Worm (Caenorhabditis elegans) whole organism, L3 larva: Measurements from ENCODE around the gene F57C2.4.

Source experiments
- R02D3.7 ChIP-seq: fragments of 150-350 bp; optimal IDR thresholded peaks from 2 replicates; lab custom pipeline; 2014; ENCODE audit warnings: missing biosample characterization, missing genetic modification characterization
- aly-2 ChIP-seq: fragments of 150-350 bp; optimal IDR thresholded peaks from 2 replicates; lab custom pipeline; 2014; ENCODE audit warnings: missing biosample characterization, missing genetic modification characterization
- ama-1 ChIP-seq: fragments of 150-350 bp; optimal IDR thresholded peaks from 2 replicates; lab custom pipeline; 2018
- ceh-16 ChIP-seq: sonication (generic microtip); optimal IDR thresholded peaks from 2 replicates; lab custom pipeline; 2017; ENCODE audit warnings: missing biosample characterization, missing genetic modification characterization
- ceh-9 ChIP-seq: sonication (generic microtip); optimal IDR thresholded peaks from 2 replicates; lab custom pipeline; 2018; ENCODE audit warnings: missing biosample characterization, missing genetic modification characterization
- daf-12 ChIP-seq: fragments of 150-350 bp; optimal IDR thresholded peaks from 2 replicates; lab custom pipeline; 2014; ENCODE audit warnings: missing biosample characterization, missing genetic modification reagents, missing genetic modification characterization
- egl-27 ChIP-seq: sonication (generic microtip); optimal IDR thresholded peaks from 4 replicates; lab custom pipeline; 2017; ENCODE audit warnings: missing biosample characterization, missing genetic modification reagents, missing genetic modification characterization
- elt-1 ChIP-seq: fragments of 150-350 bp; optimal IDR thresholded peaks from 2 replicates; lab custom pipeline; 2014; ENCODE audit warnings: missing biosample characterization, missing genetic modification characterization
- elt-2 ChIP-seq: sonication (generic microtip); optimal IDR thresholded peaks from 2 replicates; lab custom pipeline; 2016; ENCODE audit warnings: missing genetic modification reagents, mild to moderate bottlenecking, missing genetic modification characterization, missing compliant biosample characterization
- elt-3 ChIP-seq, 3 experiments: fragments of 150-350 bp in 1 of 3; sonication (generic microtip) in 2 of 3; optimal IDR thresholded peaks; 2 replicates in 2 of 3; 4 replicates in 1 of 3; lab custom pipeline; 2014 to 2017; ENCODE audit warnings: missing biosample characterization in 3 of 3, missing genetic modification characterization in 3 of 3
- eor-1 ChIP-seq, 2 experiments: fragments of 150-350 bp; optimal IDR thresholded peaks; 2 replicates each; lab custom pipeline; 2014 to 2018; ENCODE audit warnings: missing biosample characterization in 2 of 2, missing genetic modification characterization in 2 of 2
- fkh-10 ChIP-seq: sonication (generic microtip); optimal IDR thresholded peaks from 2 replicates; lab custom pipeline; 2017; ENCODE audit warnings: missing biosample characterization, missing genetic modification reagents, missing genetic modification characterization
- fkh-2 ChIP-seq: fragments of 150-350 bp; optimal IDR thresholded peaks from 2 replicates; lab custom pipeline; 2014; ENCODE audit warnings: missing biosample characterization, missing genetic modification reagents, missing genetic modification characterization
- fos-1 ChIP-seq: fragments of 150-350 bp; optimal IDR thresholded peaks from 2 replicates; lab custom pipeline; 2014; ENCODE audit warnings: missing biosample characterization, missing genetic modification characterization
- hmg-11 ChIP-seq: sonication (generic microtip); optimal IDR thresholded peaks from 2 replicates; lab custom pipeline; 2016; ENCODE audit warnings: missing genetic modification characterization, missing compliant biosample characterization
- lin-39 ChIP-seq: fragments of 150-350 bp; optimal IDR thresholded peaks from 2 replicates; lab custom pipeline; 2018; ENCODE audit warnings: missing biosample characterization, missing genetic modification reagents, missing genetic modification characterization
- lsy-12 ChIP-seq: sonication (generic microtip); optimal IDR thresholded peaks from 2 replicates; lab custom pipeline; 2016; ENCODE audit warnings: mild to moderate bottlenecking, missing genetic modification characterization, missing compliant biosample characterization
- mml-1 ChIP-seq: fragments of 150-350 bp; sonication (generic microtip); optimal IDR thresholded peaks from 3 replicates; lab custom pipeline; 2014; ENCODE audit warnings: missing biosample characterization, missing genetic modification characterization
- nfya-1 ChIP-seq: sonication (generic microtip); optimal IDR thresholded peaks from 2 replicates; lab custom pipeline; 2017; ENCODE audit warnings: missing genetic modification characterization, mild to moderate bottlenecking, missing compliant biosample characterization, antibody characterized with exemption, moderate library complexity; ENCODE audit not compliant: insufficient read depth
- nhr-11 ChIP-seq: fragments of 150-350 bp; optimal IDR thresholded peaks from 2 replicates; lab custom pipeline; 2014; ENCODE audit warnings: missing biosample characterization, missing genetic modification characterization
- nhr-28 ChIP-seq: fragments of 150-350 bp; optimal IDR thresholded peaks from 2 replicates; lab custom pipeline; 2014; ENCODE audit warnings: missing biosample characterization, missing genetic modification characterization
- nhr-67 ChIP-seq: fragments of 150-350 bp; optimal IDR thresholded peaks from 2 replicates; lab custom pipeline; 2014; ENCODE audit warnings: missing biosample characterization, missing genetic modification characterization
- nhr-76 ChIP-seq: fragments of 150-350 bp; sonication (generic microtip); optimal IDR thresholded peaks from 5 replicates; lab custom pipeline; 2014; ENCODE audit warnings: missing biosample characterization, missing genetic modification characterization
- pha-4 ChIP-seq: fragments of 150-350 bp; optimal IDR thresholded peaks from 2 replicates; lab custom pipeline; 2014; ENCODE audit warnings: missing biosample characterization, missing genetic modification reagents, missing genetic modification characterization
- sea-2 ChIP-seq: fragments of 150-350 bp; sonication (generic microtip); optimal IDR thresholded peaks from 4 replicates; lab custom pipeline; 2014; ENCODE audit warnings: missing biosample characterization, missing genetic modification reagents, missing genetic modification characterization
- snpc-4 ChIP-seq: fragments of 150-350 bp; optimal IDR thresholded peaks from 2 replicates; lab custom pipeline; 2014; ENCODE audit warnings: missing biosample characterization, missing genetic modification characterization
- tbx-2 ChIP-seq: sonication (generic microtip); optimal IDR thresholded peaks from 2 replicates; lab custom pipeline; 2016; ENCODE audit warnings: mild to moderate bottlenecking, missing genetic modification characterization, missing compliant biosample characterization
- unc-39 ChIP-seq: sonication (generic microtip); optimal IDR thresholded peaks from 4 replicates; lab custom pipeline; 2017; ENCODE audit warnings: missing biosample characterization, missing genetic modification characterization
- zag-1 ChIP-seq: fragments of 150-350 bp; optimal IDR thresholded peaks from 2 replicates; lab custom pipeline; 2014; ENCODE audit warnings: missing biosample characterization, missing genetic modification characterization

F57C2.4 gene

DNA sequence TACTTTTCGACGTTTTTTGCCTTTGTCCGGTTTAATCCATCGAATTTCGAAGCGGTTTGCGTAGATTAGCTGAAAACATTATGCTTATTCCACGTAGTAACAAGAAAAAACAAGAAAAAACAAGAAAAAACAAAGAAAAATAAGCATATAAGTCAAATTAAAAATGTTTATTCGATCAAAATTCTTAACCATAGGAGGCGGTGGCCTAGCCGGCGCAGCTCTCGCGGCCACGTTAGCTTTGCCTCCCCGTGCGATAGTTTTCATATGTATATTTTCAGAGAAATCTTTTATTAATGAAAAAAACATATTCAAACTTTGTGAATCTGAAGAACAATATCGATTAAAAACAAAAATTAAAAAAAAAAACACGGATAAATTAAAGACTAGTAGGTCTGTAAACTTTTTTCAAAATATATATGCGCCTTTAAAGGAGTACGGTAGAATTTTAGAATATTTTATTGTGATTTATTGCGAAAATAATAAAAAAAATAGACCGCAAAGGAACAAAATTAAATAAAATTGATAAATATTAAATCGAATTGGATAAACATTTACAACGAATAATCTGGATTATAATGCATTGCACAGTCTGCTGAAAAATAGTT is 38.8 kb downstream of the F57C2.4 start:
- TF ChIP-seq nfya-1 (tag; lab: Kevin White, UChicago) = peak; percentile 44
- TF ChIP-seq, all 47 proteins: peak for 1; not testable (repeated sequence) for 46

- no peak for TF ChIP-seq R02D3.7 (tag; lab: Kevin White, UChicago)
- no peak for TF ChIP-seq fos-1 (tag; lab: Kevin White, UChicago)
- TF ChIP-seq egl-27 (tag; lab: Kevin White, UChicago) = no peak
- no peak for TF ChIP-seq nhr-11 (tag; lab: Kevin White, UChicago)
- TF ChIP-seq elt-2 (tag; lab: Kevin White, UChicago) = no peak
- no peak for TF ChIP-seq mml-1 (tag; lab: Kevin White, UChicago)
- TF ChIP-seq lsy-12 (tag; lab: Kevin White, UChicago) = no peak
- no peak for TF ChIP-seq fkh-2
- no peak for TF ChIP-seq ceh-16
- no peak for TF ChIP-seq nhr-76 (tag; lab: Kevin White, UChicago)
Measured at ce11 chrII:14567811-14568210, 42.7 kb downstream of the F57C2.4 start.

DNA sequence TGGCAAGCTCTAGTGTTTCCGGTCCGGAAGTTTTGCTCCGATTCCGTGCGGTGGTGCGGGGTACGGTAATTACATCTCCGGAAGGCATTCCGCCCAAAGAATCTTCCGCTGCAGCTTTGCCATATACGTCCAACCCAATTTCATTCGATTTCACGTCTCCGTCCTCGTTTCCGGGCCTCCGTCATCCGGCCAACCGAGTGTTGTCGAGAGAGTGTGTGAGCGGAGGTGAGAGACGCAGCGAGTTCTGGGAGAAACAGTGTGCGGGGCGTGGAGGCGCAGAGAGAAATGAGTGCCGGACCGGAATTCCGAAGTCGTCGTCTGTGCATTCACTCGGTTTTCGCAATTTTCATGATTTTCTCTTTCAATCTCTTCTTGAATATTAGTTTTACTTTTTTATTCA is 44.2 kb downstream of the F57C2.4 start:
- TF ChIP-seq tbx-2 (tag; lab: Kevin White, UChicago) (peak; percentile 65), lin-39 (tag; lab: Kevin White, UChicago) (peak; percentile 53), hmg-11 (tag; lab: Kevin White, UChicago) (peak; percentile 56), fkh-10 (GFP tag; lab: Kevin White, UChicago) (peak; percentile 60), nfya-1 (tag; lab: Kevin White, UChicago) (peak; percentile 25), nhr-76 (tag; lab: Kevin White, UChicago) (no peak)

- TF ChIP-seq pha-4 (tag; lab: Kevin White, UChicago) (peak; percentile 88), sea-2 (GFP tag; lab: Kevin White, UChicago) (no peak)
Measured at ce11 chrII:14570541-14571160, 45.5 kb downstream of the F57C2.4 start.

- no peak for TF ChIP-seq lin-39 (tag; lab: Kevin White, UChicago)
- no peak for TF ChIP-seq aly-2 (tag; lab: Kevin White, UChicago)
- no peak for TF ChIP-seq elt-3 (tag; optimal IDR thresholded peaks at IDR 0.05; lab: Kevin White, UChicago)
- TF ChIP-seq nhr-28 (tag; lab: Kevin White, UChicago) = no peak
- TF ChIP-seq elt-1 = no peak
- no peak for TF ChIP-seq nhr-67 (tag; lab: Kevin White, UChicago)
- no peak for TF ChIP-seq eor-1 (tag; optimal IDR thresholded peaks at IDR 0.05; lab: Kevin White, UChicago)
- TF ChIP-seq unc-39 (tag; lab: Kevin White, UChicago) = no peak
- TF ChIP-seq pha-4 (tag; lab: Kevin White, UChicago) = no peak
- TF ChIP-seq snpc-4 = no peak
- TF ChIP-seq ceh-9 (tag; lab: Kevin White, UChicago) = no peak
- no peak for TF ChIP-seq ama-1 (lab: Kevin White, UChicago)
- no peak for TF ChIP-seq daf-12 (tag; lab: Kevin White, UChicago)
- TF ChIP-seq nhr-76 (tag; lab: Kevin White, UChicago) = no peak
- no peak for TF ChIP-seq hmg-11 (tag; lab: Kevin White, UChicago)
- no peak for TF ChIP-seq tbx-2 (tag; lab: Kevin White, UChicago)
- TF ChIP-seq zag-1 (tag; lab: Kevin White, UChicago) = no peak
Measured at ce11 chrII:14573315-14573714, 48.2 kb downstream of the F57C2.4 start, which contains the start of gene madf-5. TSS of gene madf-5 (plus strand) at chrII:14573615.

ce11 chrII:14574790-14575189 is 49.7 kb downstream of the F57C2.4 start:
- TF ChIP-seq fos-1 (tag; lab: Kevin White, UChicago) = no peak
